Worm (Caenorhabditis elegans) whole organism, early embryonic: ENCODE results near the gene gst-27.

Experiments
- B0310.2 ChIP-seq: sonication (generic microtip); optimal IDR thresholded peaks from 2 replicates; lab custom pipeline; 2016; ENCODE audit warnings: mild to moderate bottlenecking, missing genetic modification characterization, missing compliant biosample characterization
- F13C5.2 ChIP-seq: sonication (generic microtip); optimal IDR thresholded peaks from 2 replicates; lab custom pipeline; 2017; ENCODE audit warnings: mild to moderate bottlenecking, missing genetic modification characterization, inconsistent platforms, missing compliant biosample characterization
- aly-1 ChIP-seq: sonication (generic microtip); optimal IDR thresholded peaks from 2 replicates; lab custom pipeline; 2016; ENCODE audit warnings: missing genetic modification characterization, missing compliant biosample characterization
- ama-1 ChIP-seq: fragments of 150-350 bp; optimal IDR thresholded peaks from 2 replicates; lab custom pipeline; 2014
- ceh-13 ChIP-seq: fragments of 200-800 bp; sonication (Bioruptor generic); optimal IDR thresholded peaks from 2 replicates; lab custom pipeline; 2018; ENCODE audit warnings: mild to moderate bottlenecking, missing genetic modification characterization, missing compliant biosample characterization
- ceh-36 ChIP-seq: sonication (generic microtip); optimal IDR thresholded peaks from 2 replicates; lab custom pipeline; 2016; ENCODE audit warnings: missing genetic modification characterization, inconsistent platforms, missing compliant biosample characterization
- ets-7 ChIP-seq: sonication (generic microtip); optimal IDR thresholded peaks from 2 replicates; lab custom pipeline; 2016; ENCODE audit warnings: missing genotype, missing genetic modification characterization, missing compliant biosample characterization
- flt-1 ChIP-seq: fragments of 200-800 bp; sonication (Bioruptor generic); IDR thresholded peaks from 2 replicates; pipeline ENCODE4 v1.3.6; 2022; ENCODE audit warnings: missing genetic modification characterization, missing compliant biosample characterization
- hmbx-1 ChIP-seq: sonication (generic microtip); optimal IDR thresholded peaks from 2 replicates; lab custom pipeline; 2016; ENCODE audit warnings: mild to moderate bottlenecking, missing genetic modification characterization, missing compliant biosample characterization
- hmg-4 ChIP-seq: fragments of 200-800 bp; sonication (Bioruptor generic); optimal IDR thresholded peaks from 2 replicates; lab custom pipeline; 2018; ENCODE audit warnings: mild to moderate bottlenecking, missing genetic modification characterization, missing compliant biosample characterization
- hnd-1 ChIP-seq: sonication (generic microtip); optimal IDR thresholded peaks from 2 replicates; lab custom pipeline; 2016; ENCODE audit warnings: missing genetic modification characterization, missing compliant biosample characterization
- pes-1 ChIP-seq: fragments of 200-800 bp; sonication (Bioruptor generic); IDR thresholded peaks from 2 replicates; pipeline ENCODE4 v1.3.6; 2022; ENCODE audit warnings: missing genetic modification reagents, missing genetic modification characterization, missing compliant biosample characterization
- scrt-1 ChIP-seq: fragments of 200-800 bp; sonication (Bioruptor generic); IDR thresholded peaks from 2 replicates; pipeline ENCODE4 v1.3.6; 2022; ENCODE audit warnings: missing genetic modification characterization, missing compliant biosample characterization
- sea-1 ChIP-seq: fragments of 200-800 bp; sonication (Bioruptor generic); conservative IDR thresholded peaks from 2 replicates; pipeline ENCODE4 v1.3.6; 2022; ENCODE audit warnings: missing genetic modification characterization, missing compliant biosample characterization
- tbx-11 ChIP-seq: fragments of 200-800 bp; sonication (Bioruptor generic); IDR thresholded peaks from 2 replicates; pipeline ENCODE4 v1.3.6; 2022; ENCODE audit warnings: missing genetic modification characterization, missing compliant biosample characterization
- tbx-37 ChIP-seq: fragments of 200-800 bp; sonication (Bioruptor generic); conservative IDR thresholded peaks from 2 replicates; pipeline ENCODE4 v1.3.6; 2022; ENCODE audit warnings: missing genetic modification reagents, missing genetic modification characterization, missing compliant biosample characterization
- tra-4 ChIP-seq: sonication (generic microtip); optimal IDR thresholded peaks from 2 replicates; lab custom pipeline; 2017; ENCODE audit warnings: missing genetic modification characterization, missing compliant biosample characterization

The gst-27 gene

DNA sequence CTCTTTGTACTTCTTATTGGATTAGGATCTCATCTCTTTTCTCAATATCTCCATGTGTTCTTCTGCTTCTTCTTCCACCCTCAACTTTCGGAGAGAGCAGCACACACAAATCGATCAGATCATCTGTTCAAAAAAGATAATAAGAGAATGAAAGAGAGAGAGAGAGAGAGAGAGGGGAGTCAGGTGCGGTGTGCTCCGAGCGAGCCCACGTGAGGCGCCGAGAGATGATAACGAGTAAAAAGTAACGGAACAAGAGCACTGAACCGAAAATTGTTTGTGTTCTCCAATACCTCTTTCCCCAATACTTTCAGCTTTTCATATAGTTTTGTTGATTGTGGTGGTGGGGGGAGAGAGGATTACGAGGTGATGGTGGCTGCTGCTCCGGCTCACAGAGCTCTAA lies 28.4 kb upstream of the gst-27 start:
- TF ChIP-seq tbx-11 (GFP tag; lab: Robert Waterston, UW) (no peak), flt-1 (no peak), F13C5.2 (tag; lab: Kevin White, UChicago) (no peak), pes-1 (GFP tag; lab: Robert Waterston, UW) (no peak), hmg-4 (GFP tag; lab: Kevin White, UChicago) (no peak), hnd-1 (tag; lab: Kevin White, UChicago) (no peak), B0310.2 (tag; lab: Kevin White, UChicago) (no peak), ceh-13 (GFP tag; lab: Kevin White, UChicago) (no peak), ama-1 (lab: Kevin White, UChicago) (no peak), hmbx-1 (tag; lab: Kevin White, UChicago) (no peak), aly-1 (tag; lab: Kevin White, UChicago) (no peak), scrt-1 (no peak)

DNA sequence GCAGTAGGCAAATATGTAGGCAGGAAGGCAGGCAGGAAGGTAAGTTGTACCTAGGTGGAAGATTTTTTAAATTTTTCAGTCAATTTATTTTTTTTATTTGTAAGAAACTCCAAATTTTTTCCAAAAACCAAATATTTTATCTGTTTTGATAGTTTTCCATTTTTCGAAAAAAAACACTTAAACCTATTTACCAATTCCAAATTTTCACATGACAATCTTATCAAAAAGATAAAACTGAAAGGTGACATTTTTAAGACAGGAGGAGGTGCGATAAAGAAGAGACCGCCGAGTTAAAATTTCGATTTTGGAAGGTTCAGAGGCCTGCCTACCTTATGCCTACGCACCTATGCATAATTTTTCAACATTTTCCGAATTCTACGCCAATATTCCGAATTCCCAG lies 25.4 kb upstream of the gst-27 start:
- TF ChIP-seq ceh-36 (no peak), flt-1 (no peak), B0310.2 (tag; lab: Kevin White, UChicago) (no peak), aly-1 (tag; lab: Kevin White, UChicago) (no peak)

DNA sequence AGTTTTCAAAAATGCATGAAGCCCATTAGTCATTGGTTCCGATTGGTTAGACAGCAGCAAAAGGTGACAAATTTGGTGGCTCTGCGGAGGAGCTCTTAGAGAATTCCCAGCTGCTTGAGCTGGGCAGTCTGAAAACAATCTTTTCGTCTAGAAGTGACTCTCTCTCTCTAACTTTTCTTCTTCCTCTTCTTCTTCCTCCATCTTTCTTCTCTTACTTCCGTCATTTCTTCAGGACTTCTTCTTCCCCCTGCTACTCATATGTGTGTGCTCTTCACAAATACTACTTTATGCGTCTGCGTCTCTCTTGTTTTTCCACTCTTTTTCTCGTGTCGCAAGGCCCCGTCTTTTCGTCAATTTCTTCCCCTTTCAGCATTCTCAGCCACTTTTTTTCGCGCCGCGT lies 24.4 kb upstream of the gst-27 start:
- no peak for TF ChIP-seq sea-1 (GFP tag; lab: Robert Waterston, UW)
- TF ChIP-seq B0310.2 (tag; lab: Kevin White, UChicago), result no peak
- no peak for TF ChIP-seq ama-1 (lab: Kevin White, UChicago)
- TF ChIP-seq flt-1, result no peak
- no peak for TF ChIP-seq tra-4 (tag; lab: Kevin White, UChicago)
- TF ChIP-seq aly-1 (tag; lab: Kevin White, UChicago), result no peak
- no peak for TF ChIP-seq ets-7
- no peak for TF ChIP-seq hmbx-1 (tag; lab: Kevin White, UChicago)

DNA sequence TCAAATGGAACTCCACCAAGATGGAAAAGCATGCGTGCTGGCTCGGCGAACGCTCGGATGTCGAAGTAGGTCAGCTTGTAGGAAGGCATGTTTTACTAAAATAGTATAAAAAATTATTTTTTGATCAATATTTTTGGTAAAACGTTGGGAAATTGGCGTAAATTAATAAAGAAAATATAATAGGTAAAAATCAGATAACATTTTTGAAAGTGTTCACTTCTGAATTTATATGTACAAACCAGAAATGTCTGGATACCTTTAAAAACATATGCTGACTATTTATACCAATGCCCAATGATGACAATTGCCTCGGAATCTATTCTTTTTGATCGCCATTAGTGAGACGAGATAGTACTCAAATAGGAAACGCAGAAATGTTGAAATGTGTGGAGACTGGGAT lies 19.8 kb upstream of the gst-27 start, which contains the start of gene gst-35:
Gene gst-35 (minus strand): TSS at position 101 of the 400 bp plus-strand sequence.
- TF ChIP-seq pes-1 (GFP tag; lab: Robert Waterston, UW) (no peak), ama-1 (lab: Kevin White, UChicago) (no peak), aly-1 (tag; lab: Kevin White, UChicago) (no peak), B0310.2 (tag; lab: Kevin White, UChicago) (no peak), flt-1 (no peak), tbx-37 (GFP tag; lab: Robert Waterston, UW) (no peak), scrt-1 (no peak), tra-4 (tag; lab: Kevin White, UChicago) (no peak)

ce11 chrII:15183139-15183538 lies 17.6 kb upstream of the gst-27 start, which contains the start of gene gst-34:
Gene gst-34 (minus strand): TSS chrII:15183239.
- TF ChIP-seq hmg-4 (GFP tag; lab: Kevin White, UChicago) (no peak), B0310.2 (tag; lab: Kevin White, UChicago) (no peak), hnd-1 (tag; lab: Kevin White, UChicago) (no peak), flt-1 (no peak), tbx-11 (GFP tag; lab: Robert Waterston, UW) (no peak), F13C5.2 (tag; lab: Kevin White, UChicago) (no peak), pes-1 (GFP tag; lab: Robert Waterston, UW) (no peak), sea-1 (GFP tag; lab: Robert Waterston, UW) (no peak), ama-1 (lab: Kevin White, UChicago) (no peak), scrt-1 (no peak), tbx-37 (GFP tag; lab: Robert Waterston, UW) (no peak), ets-7 (no peak)

ce11 chrII:15178494-15178893 lies 13.0 kb upstream of the gst-27 start, which contains the start of gene gst-32:
Gene gst-32 (minus strand): TSS chrII:15178594.
- TF ChIP-seq ceh-13 (GFP tag; lab: Kevin White, UChicago) (no peak), sea-1 (GFP tag; lab: Robert Waterston, UW) (no peak), tbx-37 (GFP tag; lab: Robert Waterston, UW) (no peak), F13C5.2 (tag; lab: Kevin White, UChicago) (no peak), pes-1 (GFP tag; lab: Robert Waterston, UW) (no peak), hmbx-1 (tag; lab: Kevin White, UChicago) (no peak), tbx-11 (GFP tag; lab: Robert Waterston, UW) (no peak), scrt-1 (no peak), ets-7 (no peak), aly-1 (tag; lab: Kevin White, UChicago) (no peak), hnd-1 (tag; lab: Kevin White, UChicago) (no peak), hmg-4 (GFP tag; lab: Kevin White, UChicago) (no peak), B0310.2 (tag; lab: Kevin White, UChicago) (no peak), flt-1 (no peak), tra-4 (tag; lab: Kevin White, UChicago) (no peak), ceh-36 (no peak), ama-1 (lab: Kevin White, UChicago) (no peak)

ce11 chrII:15175643-15176042 lies 10.1 kb upstream of the gst-27 start, which contains the start of gene Y53F4B.36:
Gene Y53F4B.36 (plus strand): TSS chrII:15175943.
- no peak for TF ChIP-seq tbx-37 (GFP tag; lab: Robert Waterston, UW)
- no peak for TF ChIP-seq hmbx-1 (tag; lab: Kevin White, UChicago)
- TF ChIP-seq flt-1, result no peak
- no peak for TF ChIP-seq ceh-13 (GFP tag; lab: Kevin White, UChicago)
- no peak for TF ChIP-seq ets-7

- TF ChIP-seq hmg-4 (GFP tag; lab: Kevin White, UChicago) (no peak), ets-7 (no peak), sea-1 (GFP tag; lab: Robert Waterston, UW) (no peak), tra-4 (tag; lab: Kevin White, UChicago) (no peak), scrt-1 (no peak), aly-1 (tag; lab: Kevin White, UChicago) (no peak), hnd-1 (tag; lab: Kevin White, UChicago) (no peak), pes-1 (GFP tag; lab: Robert Waterston, UW) (no peak), tbx-11 (GFP tag; lab: Robert Waterston, UW) (no peak), ceh-13 (GFP tag; lab: Kevin White, UChicago) (no peak), ama-1 (lab: Kevin White, UChicago) (no peak), tbx-37 (GFP tag; lab: Robert Waterston, UW) (no peak), hmbx-1 (tag; lab: Kevin White, UChicago) (no peak), B0310.2 (tag; lab: Kevin White, UChicago) (no peak), flt-1 (no peak), F13C5.2 (tag; lab: Kevin White, UChicago) (no peak), ceh-36 (no peak)
Measured at ce11 chrII:15174915-15175548, 9.5 kb upstream of the gst-27 start, which contains the start of gene gst-31. Gene gst-31 (minus strand): TSS chrII:15174965.
